Fruit fly (Drosophila melanogaster) whole organism, embryonic: ENCODE results near the gene CG3546.

Experiments used
- CG10366 ChIP-seq: fragments of 200-800 bp; sonication (Bioruptor generic); IDR thresholded peaks from 2 replicates; pipeline ENCODE4 v1.3.6; 2022; ENCODE audit warnings: missing biosample characterization, missing genetic modification characterization
- CG12299 ChIP-seq: fragments of 200-800 bp; sonication (Bioruptor generic); optimal IDR thresholded peaks from 2 replicates; lab custom pipeline; 2018; ENCODE audit warnings: missing biosample characterization, mild to moderate bottlenecking, missing genetic modification characterization
- Sox102F ChIP-seq: fragments of 200-800 bp; sonication (Bioruptor generic); optimal IDR thresholded peaks from 2 replicates; lab custom pipeline; 2018; ENCODE audit warnings: missing biosample characterization, mild to moderate bottlenecking, missing genetic modification characterization, moderate library complexity
- Xbp1 ChIP-seq: fragments of 200-800 bp; sonication (Bioruptor generic); optimal IDR thresholded peaks from 3 replicates; lab custom pipeline; 2016; ENCODE audit warnings: missing biosample characterization, mild to moderate bottlenecking, missing genetic modification characterization
- ab ChIP-seq: fragments of 200-800 bp; sonication (Bioruptor generic); optimal IDR thresholded peaks from 2 replicates; lab custom pipeline; 2016; ENCODE audit warnings: missing biosample characterization, missing genetic modification characterization
- al ChIP-seq: fragments of 200-800 bp; sonication (Bioruptor generic); IDR thresholded peaks from 2 replicates; pipeline ENCODE4 v1.3.6; 2022; ENCODE audit warnings: missing biosample characterization, missing genetic modification characterization
- cad ChIP-seq: fragments of >200 bp; optimal IDR thresholded peaks from 2 replicates; lab custom pipeline; 2017; ENCODE audit warnings: missing biosample characterization, missing genetic modification characterization
- chif ChIP-seq, 2 experiments: fragments of 200-800 bp; sonication (Bioruptor generic); optimal IDR thresholded peaks; 3 replicates each; lab custom pipeline; 2016; ENCODE audit warnings: missing biosample characterization in 2 of 2, missing genetic modification characterization in 2 of 2
- exex ChIP-seq: fragments of 200-800 bp; sonication (Bioruptor generic); optimal IDR thresholded peaks from 4 replicates; lab custom pipeline; 2018; ENCODE audit warnings: missing biosample characterization, mild to moderate bottlenecking, missing genetic modification characterization, moderate library complexity
- hth ChIP-seq: fragments of >200 bp; optimal IDR thresholded peaks from 2 replicates; lab custom pipeline; 2017; ENCODE audit warnings: inconsistent platforms
- seq ChIP-seq: fragments of 200-800 bp; sonication (Bioruptor generic); IDR thresholded peaks from 2 replicates; pipeline ENCODE4 v1.3.6; 2022; ENCODE audit warnings: missing biosample characterization, missing genetic modification characterization
- stc ChIP-seq: fragments of 200-800 bp; sonication (Bioruptor generic); IDR thresholded peaks from 2 replicates; pipeline ENCODE4 v1.3.6; 2022; ENCODE audit warnings: missing biosample characterization, missing genetic modification characterization
- vfl ChIP-seq: fragments of 200-800 bp; sonication (Bioruptor generic); optimal IDR thresholded peaks from 2 replicates; lab custom pipeline; 2016; ENCODE audit warnings: missing biosample characterization, missing genetic modification characterization

dm6 chrX:4581769-4582168, 23.9 kb downstream of the CG3546 start:
- no peak for TF ChIP-seq CG10366 (GFP tag; lab: Robert Waterston, UW)
- peak; percentile 45 for TF ChIP-seq Sox102F
- no peak for TF ChIP-seq al (GFP tag; lab: Robert Waterston, UW)
- TF ChIP-seq ab (GFP tag; lab: Kevin White, UChicago), result no peak
- TF ChIP-seq seq, result no peak
- TF ChIP-seq Xbp1 (GFP tag; lab: Kevin White, UChicago), result peak; percentile 22
- no peak for TF ChIP-seq hth (lab: Kevin White, UChicago)
- TF ChIP-seq cad (GFP tag; lab: Kevin White, UChicago), result no peak
- 0 out of 2 replicates have a peak, but pooled peaks have one; percentile 5 for TF ChIP-seq stc (GFP tag; lab: Robert Waterston, UW)
- TF ChIP-seq vfl, result no peak
- no peak for TF ChIP-seq CG12299
- TF ChIP-seq chif (GFP tag; optimal IDR thresholded peaks at IDR 0.05; lab: Kevin White, UChicago), result peak in 1 of 2 experiments; percentile 28
- TF ChIP-seq exex, result no peak
